Worm (Caenorhabditis elegans): ENCODE data around the gene C14C10.2.

DNA sequence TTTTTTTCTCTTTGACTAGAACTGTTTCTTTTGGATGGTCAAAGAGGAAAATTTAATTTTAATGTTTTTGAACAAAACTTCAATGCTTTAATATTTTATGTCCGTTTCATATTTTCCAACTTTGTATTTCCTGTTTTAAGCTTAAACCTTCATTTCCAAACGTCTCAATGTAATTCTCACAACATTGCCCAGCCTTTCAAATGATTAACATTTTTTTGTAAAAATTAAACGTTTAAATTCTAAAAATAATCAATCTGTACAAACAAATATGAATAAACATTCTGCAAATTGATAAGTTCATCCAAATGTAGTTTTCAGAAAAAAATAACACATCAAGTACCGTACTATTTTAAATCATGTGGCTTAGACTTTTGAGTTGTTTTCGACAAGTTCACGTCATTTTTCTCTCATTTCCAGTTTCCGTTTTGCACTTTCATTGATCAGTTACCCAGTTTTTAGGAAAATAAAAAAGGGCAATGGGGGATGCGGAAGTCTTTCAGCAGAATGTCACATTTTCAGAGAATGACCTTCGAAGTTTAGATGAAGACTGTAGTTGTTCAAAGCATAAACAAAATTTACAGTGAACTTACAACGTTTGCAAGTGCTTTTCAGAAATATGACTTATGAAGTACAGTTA lies 49.5 kb downstream of the C14C10.2 start:
- no peak for TF ChIP-seq tbx-7 (tag; optimal IDR thresholded peaks at IDR 0.05)
- no peak for TF ChIP-seq ceh-2 (tag; optimal IDR thresholded peaks at IDR 0.05)
- no peak for TF ChIP-seq hlh-30 (tag; optimal IDR thresholded peaks at IDR 0.05; ENCODE audit: insufficient read depth)
